Fruit fly (Drosophila melanogaster): ENCODE data around the gene CG16781.

The CG16781 gene

DNA sequence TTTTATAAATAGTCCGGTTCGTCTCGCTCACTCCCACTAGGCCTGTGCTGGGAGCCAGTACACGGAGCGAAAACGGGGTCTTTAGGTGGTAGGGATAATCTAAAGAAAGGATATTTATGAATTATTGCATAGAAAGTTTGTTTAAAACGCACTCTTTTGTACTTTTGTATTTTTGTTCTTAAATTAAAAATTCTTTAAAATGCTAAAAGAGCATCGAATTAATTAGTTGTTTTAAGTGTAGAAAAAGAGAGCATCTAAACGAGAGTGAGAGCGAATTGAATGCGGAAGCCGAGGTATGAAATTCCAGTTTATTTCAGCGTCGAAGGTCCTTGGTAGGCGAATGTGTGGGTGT is 36.3 kb downstream of the CG16781 start (continued):
- TF ChIP-seq CG32767 (GFP tag; IDR thresholded peaks at IDR 0.05) = no peak; the same call in 1 of the 2 replicates
- TF ChIP-seq zen (tag; optimal IDR thresholded peaks at IDR 0.05) = peak; percentile 92
- no peak for TF ChIP-seq Dfd (GFP tag; optimal IDR thresholded peaks at IDR 0.05)
- no peak for TF ChIP-seq Doc3 (GFP tag; IDR thresholded peaks at IDR 0.05; ENCODE audit: partially characterized antibody)
- TF ChIP-seq z (GFP tag; IDR thresholded peaks at IDR 0.05) = no peak
- TF ChIP-seq pan (optimal IDR thresholded peaks at IDR 0.05) = no peak
- peak in 1 of 2 experiments; percentile 66 for TF ChIP-seq pan (GFP tag; optimal IDR thresholded peaks at IDR 0.05 in 1 of 2, IDR thresholded peaks at IDR 0.05 in 1 of 2)
- peak; percentile 76 for TF ChIP-seq tio (GFP tag; optimal IDR thresholded peaks at IDR 0.05)
- no peak for TF ChIP-seq CG12104 (GFP tag; optimal IDR thresholded peaks at IDR 0.05)
- no peak for TF ChIP-seq BEAF-32 (GFP tag; optimal IDR thresholded peaks at IDR 0.05)
- no peak for TF ChIP-seq ftz-f1 (GFP tag; optimal IDR thresholded peaks at IDR 0.05)
- TF ChIP-seq danr (GFP tag; IDR thresholded peaks at IDR 0.05) = peak; percentile 46
- no peak for TF ChIP-seq bowl (GFP tag; IDR thresholded peaks at IDR 0.05)
- TF ChIP-seq rib (GFP tag; IDR thresholded peaks at IDR 0.05) = no peak
- no peak for TF ChIP-seq vnd (GFP tag; IDR thresholded peaks at IDR 0.05; ENCODE audit: partially characterized antibody)
- peak; percentile 30 for TF ChIP-seq CG2116 (GFP tag; optimal IDR thresholded peaks at IDR 0.05)
- TF ChIP-seq al (GFP tag; IDR thresholded peaks at IDR 0.05) = 0 out of 2 replicates have a peak, but pooled peaks have one; percentile 38
- peak; percentile 39 for TF ChIP-seq ab (GFP tag; optimal IDR thresholded peaks at IDR 0.05)
- TF ChIP-seq kay (GFP tag; optimal IDR thresholded peaks at IDR 0.05) = peak; percentile 13
- peak; percentile 19 for TF ChIP-seq p53 (GFP tag; optimal IDR thresholded peaks at IDR 0.05)
- no peak for TF ChIP-seq luna (GFP tag; optimal IDR thresholded peaks at IDR 0.05)
- TF ChIP-seq lola (GFP tag; optimal IDR thresholded peaks at IDR 0.05) = peak in 1 of 3 experiments; percentile 93
- TF ChIP-seq CG3726 (GFP tag; IDR thresholded peaks at IDR 0.05) = peak; percentile 71; the same call in 2 of the 3 replicates
- TF ChIP-seq D19A (tag; optimal IDR thresholded peaks at IDR 0.05) = peak; percentile 43
- no peak for TF ChIP-seq MTF-1 (GFP tag; optimal IDR thresholded peaks at IDR 0.05; ENCODE audit: borderline replicate concordance)
- TF ChIP-seq CG11247 (GFP tag; IDR thresholded peaks at IDR 0.05) = peak; percentile 53; the same call in 1 of the 2 replicates
- TF ChIP-seq vvl (GFP tag; IDR thresholded peaks at IDR 0.05) = peak; percentile 76
- peak; percentile 37 for TF ChIP-seq fd3F (GFP tag; optimal IDR thresholded peaks at IDR 0.05)
- no peak for TF ChIP-seq Tbp (GFP tag; optimal IDR thresholded peaks at IDR 0.05)
- TF ChIP-seq Fer3 (tag; optimal IDR thresholded peaks at IDR 0.05) = no peak
- peak; percentile 81 for TF ChIP-seq CG7556 (GFP tag; optimal IDR thresholded peaks at IDR 0.05)
- TF ChIP-seq CG15073 (GFP tag; optimal IDR thresholded peaks at IDR 0.05) = peak; percentile 23
- TF ChIP-seq ATbp (GFP tag; optimal IDR thresholded peaks at IDR 0.05) = peak; percentile 55
- peak; percentile 41 for TF ChIP-seq Six4 (GFP tag; optimal IDR thresholded peaks at IDR 0.05)
- TF ChIP-seq CG17361 (GFP tag; IDR thresholded peaks at IDR 0.05) = peak; percentile 56
- peak; percentile 84 for TF ChIP-seq CG1602 (GFP tag; optimal IDR thresholded peaks at IDR 0.05)
- no peak for TF ChIP-seq chinmo (GFP tag; IDR thresholded peaks at IDR 0.05; ENCODE audit: partially characterized antibody)
- peak; percentile 10 for TF ChIP-seq CG11398 (GFP tag; optimal IDR thresholded peaks at IDR 0.05)
- TF ChIP-seq CG17912 (GFP tag; optimal IDR thresholded peaks at IDR 0.05) = no peak
- TF ChIP-seq da (GFP tag; optimal IDR thresholded peaks at IDR 0.05) = peak; percentile 29
- TF ChIP-seq lilli (GFP tag; optimal IDR thresholded peaks at IDR 0.05) = peak; percentile 83
- no peak for TF ChIP-seq CG11696 (GFP tag; IDR thresholded peaks at IDR 0.05)
- TF ChIP-seq CG11085 (GFP tag; IDR thresholded peaks at IDR 0.05) = 0 out of 2 replicates have a peak, but pooled peaks have one; percentile 26
- no peak for TF ChIP-seq cg (GFP tag; optimal IDR thresholded peaks at IDR 0.05)
- TF ChIP-seq CG10565 (GFP tag; optimal IDR thresholded peaks at IDR 0.05) = no peak
- TF ChIP-seq CG13894 (tag; optimal IDR thresholded peaks at IDR 0.05) = no peak
- peak; percentile 67 for TF ChIP-seq Side (GFP tag; optimal IDR thresholded peaks at IDR 0.05)
- peak; percentile 56; the same call in 1 of the 2 replicates for TF ChIP-seq stc (GFP tag; IDR thresholded peaks at IDR 0.05)
- peak; percentile 88 for TF ChIP-seq chn (GFP tag; optimal IDR thresholded peaks at IDR 0.05)
- TF ChIP-seq CG10979 (tag; optimal IDR thresholded peaks at IDR 0.05) = peak; percentile 79
- TF ChIP-seq nerfin-1 (tag; optimal IDR thresholded peaks at IDR 0.05) = peak; percentile 27
